Fruit fly (Drosophila melanogaster) whole organism, embryonic: ENCODE data around the gene piwi.

Experiments used
- Abd-B ChIP-seq: fragments of 200-800 bp; sonication (Bioruptor generic); optimal IDR thresholded peaks from 2 replicates; lab custom pipeline; 2018; ENCODE audit warnings: missing biosample characterization, mild to moderate bottlenecking, missing genetic modification characterization, moderate library complexity
- Asciz ChIP-seq: fragments of 200-800 bp; sonication (Bioruptor generic); optimal IDR thresholded peaks from 2 replicates; lab custom pipeline; 2017; ENCODE audit warnings: missing biosample characterization, mild to moderate bottlenecking, missing genetic modification characterization, missing genetic modification reagents
- BEAF-32 ChIP-seq: fragments of 200-800 bp; sonication (Bioruptor generic); optimal IDR thresholded peaks from 3 replicates; lab custom pipeline; 2017; ENCODE audit warnings: missing biosample characterization, missing genetic modification characterization, mild to moderate bottlenecking, moderate library complexity, missing genetic modification reagents
- CG10543 ChIP-seq: fragments of 200-800 bp; sonication (Bioruptor generic); optimal IDR thresholded peaks from 3 replicates; lab custom pipeline; 2017; ENCODE audit warnings: missing biosample characterization, mild to moderate bottlenecking, missing genetic modification characterization, moderate library complexity
- CG11085 ChIP-seq: fragments of 200-800 bp; sonication (Bioruptor generic); IDR thresholded peaks from 2 replicates; pipeline ENCODE4 v1.3.6; 2022; ENCODE audit warnings: missing biosample characterization, missing genetic modification characterization
- CG11456 ChIP-seq: fragments of 200-800 bp; sonication (Bioruptor generic); IDR thresholded peaks from 3 replicates; pipeline ENCODE4 v1.3.6; 2022; ENCODE audit warnings: missing biosample characterization, missing genetic modification characterization
- CG12659 ChIP-seq: fragments of 200-800 bp; sonication (Bioruptor generic); optimal IDR thresholded peaks from 3 replicates; lab custom pipeline; 2017; ENCODE audit warnings: mild to moderate bottlenecking, missing biosample characterization, missing genetic modification reagents, missing genetic modification characterization
- CG13424 ChIP-seq: fragments of 200-800 bp; sonication (Bioruptor generic); optimal IDR thresholded peaks from 2 replicates; lab custom pipeline; 2019; ENCODE audit warnings: missing biosample characterization, mild to moderate bottlenecking, missing genetic modification characterization, moderate library complexity
- CG13894 ChIP-seq: fragments of 200-800 bp; sonication (Bioruptor generic); optimal IDR thresholded peaks from 3 replicates; lab custom pipeline; 2018; ENCODE audit warnings: missing biosample characterization, mild to moderate bottlenecking, missing genetic modification characterization, moderate library complexity
- CG15601 ChIP-seq: fragments of 200-800 bp; sonication (Bioruptor generic); optimal IDR thresholded peaks from 3 replicates; lab custom pipeline; 2019; ENCODE audit warnings: missing biosample characterization, mild to moderate bottlenecking, missing genetic modification characterization, moderate library complexity
- CG17829 ChIP-seq: fragments of 200-800 bp; optimal IDR thresholded peaks from 2 replicates; lab custom pipeline; 2019; ENCODE audit warnings: missing biosample characterization, mild to moderate bottlenecking, missing genetic modification characterization, moderate library complexity
- CG2199 ChIP-seq: fragments of 200-800 bp; sonication (Bioruptor generic); IDR thresholded peaks from 3 replicates; pipeline ENCODE4 v1.3.6; 2022; ENCODE audit warnings: missing biosample characterization, missing genetic modification characterization
- CG2712 ChIP-seq: fragments of 200-800 bp; optimal IDR thresholded peaks from 3 replicates; lab custom pipeline; 2019; ENCODE audit warnings: missing biosample characterization, mild to moderate bottlenecking, missing genetic modification characterization, moderate library complexity
- CG30403 ChIP-seq: fragments of 200-800 bp; sonication (Bioruptor generic); optimal IDR thresholded peaks from 3 replicates; lab custom pipeline; 2016; ENCODE audit warnings: missing biosample characterization, missing genetic modification characterization
- CG3065 ChIP-seq: fragments of 200-800 bp; sonication (Bioruptor generic); optimal IDR thresholded peaks from 2 replicates; lab custom pipeline; 2016; ENCODE audit warnings: missing biosample characterization, missing genetic modification characterization
- CG31388 ChIP-seq: fragments of 200-800 bp; sonication (Bioruptor generic); optimal IDR thresholded peaks from 2 replicates; lab custom pipeline; 2016; ENCODE audit warnings: missing biosample characterization, missing genetic modification characterization
- CG34224 ChIP-seq: fragments of 200-800 bp; sonication (Bioruptor generic); IDR thresholded peaks from 3 replicates; pipeline ENCODE4 v1.3.6; 2022; ENCODE audit warnings: missing biosample characterization, missing genetic modification characterization; ENCODE audit not compliant: partially characterized antibody
- CG4360 ChIP-seq: fragments of 200-800 bp; sonication (Bioruptor generic); IDR thresholded peaks from 2 replicates; pipeline ENCODE4 v1.3.6; 2022; ENCODE audit warnings: missing biosample characterization, missing genetic modification characterization
- CG4424 ChIP-seq: fragments of 200-800 bp; sonication (Bioruptor generic); optimal IDR thresholded peaks from 3 replicates; lab custom pipeline; 2016; ENCODE audit warnings: missing biosample characterization, missing genetic modification characterization
- CG4820 ChIP-seq: fragments of 200-800 bp; sonication (Bioruptor generic); optimal IDR thresholded peaks from 3 replicates; lab custom pipeline; 2016; ENCODE audit warnings: missing biosample characterization, missing genetic modification characterization
- CG7839 ChIP-seq: fragments of 200-800 bp; sonication (Bioruptor generic); optimal IDR thresholded peaks from 3 replicates; lab custom pipeline; 2018; ENCODE audit warnings: missing biosample characterization, mild to moderate bottlenecking, missing genetic modification characterization, moderate library complexity
- CG8388 ChIP-seq: fragments of 200-800 bp; sonication (Bioruptor generic); optimal IDR thresholded peaks from 2 replicates; lab custom pipeline; 2019; ENCODE audit warnings: missing biosample characterization, mild to moderate bottlenecking, missing genetic modification characterization, moderate library complexity
- CG8478 ChIP-seq: fragments of >200 bp; optimal IDR thresholded peaks from 2 replicates; lab custom pipeline; 2018
- CG9817 ChIP-seq: fragments of 200-800 bp; sonication (Bioruptor generic); optimal IDR thresholded peaks from 2 replicates; lab custom pipeline; 2018; ENCODE audit warnings: missing biosample characterization, mild to moderate bottlenecking, missing genetic modification characterization, moderate library complexity
- CG9876 ChIP-seq: fragments of 200-800 bp; sonication (Bioruptor generic); optimal IDR thresholded peaks from 2 replicates; lab custom pipeline; 2016; ENCODE audit warnings: missing biosample characterization, missing genetic modification characterization
- CrebB ChIP-seq: fragments of 200-800 bp; sonication (Bioruptor generic); optimal IDR thresholded peaks from 3 replicates; lab custom pipeline; 2018; ENCODE audit warnings: missing biosample characterization, mild to moderate bottlenecking, missing genetic modification characterization
- Dip3 ChIP-seq: fragments of 200-800 bp; sonication (Bioruptor generic); optimal IDR thresholded peaks from 3 replicates; lab custom pipeline; 2016; ENCODE audit warnings: missing biosample characterization, missing genetic modification characterization
- Dll ChIP-seq: fragments of 200-800 bp; sonication (Bioruptor generic); IDR thresholded peaks from 4 replicates; pipeline ENCODE4 v1.3.6; 2022; ENCODE audit warnings: missing biosample characterization, missing genetic modification characterization; ENCODE audit not compliant: partially characterized antibody
- Dp ChIP-seq: fragments of 200-800 bp; sonication (Bioruptor generic); optimal IDR thresholded peaks from 2 replicates; lab custom pipeline; 2018; ENCODE audit warnings: missing biosample characterization, mild to moderate bottlenecking, missing genetic modification characterization, moderate library complexity
- Eip74EF ChIP-seq, 2 experiments: fragments of 200-800 bp in 1 of 2; fragments of >200 bp in 1 of 2; sonication (Bioruptor generic) in 1 of 2; optimal IDR thresholded peaks; 2 replicates each; lab custom pipeline; 2017 to 2019; ENCODE audit warnings: missing biosample characterization in 2 of 2, missing genetic modification characterization in 2 of 2, mild to moderate bottlenecking in 1 of 2, moderate library complexity in 1 of 2
- Hey ChIP-seq: fragments of 200-800 bp; sonication (Bioruptor generic); optimal IDR thresholded peaks from 3 replicates; lab custom pipeline; 2018; ENCODE audit warnings: missing biosample characterization, mild to moderate bottlenecking, missing genetic modification characterization
- HmgD ChIP-seq: fragments of 200-800 bp; sonication (Bioruptor generic); optimal IDR thresholded peaks from 3 replicates; lab custom pipeline; 2016; ENCODE audit warnings: missing biosample characterization, missing genetic modification characterization
- Hsf ChIP-seq: fragments of 200-800 bp; sonication (Bioruptor generic); optimal IDR thresholded peaks from 3 replicates; lab custom pipeline; 2016; ENCODE audit warnings: missing biosample characterization, missing genetic modification characterization
- Myb ChIP-seq: fragments of 200-800 bp; sonication (Bioruptor generic); optimal IDR thresholded peaks from 2 replicates; lab custom pipeline; 2016; ENCODE audit warnings: missing biosample characterization, missing genetic modification characterization
- Neu2 ChIP-seq: fragments of 200-800 bp; sonication (Bioruptor generic); optimal IDR thresholded peaks from 3 replicates; lab custom pipeline; 2016; ENCODE audit warnings: missing biosample characterization, missing genetic modification characterization, borderline replicate concordance
- Ravus ChIP-seq: fragments of 200-800 bp; sonication (Bioruptor generic); IDR thresholded peaks from 2 replicates; pipeline ENCODE4 v1.3.6; 2022; ENCODE audit warnings: missing biosample characterization, missing genetic modification characterization
- Rfx ChIP-seq: fragments of 200-800 bp; sonication (Bioruptor generic); IDR thresholded peaks from 2 replicates; pipeline ENCODE4 v1.3.6; 2022; ENCODE audit warnings: missing biosample characterization, missing genetic modification characterization
- Rx ChIP-seq: fragments of 200-800 bp; sonication (Bioruptor generic); IDR thresholded peaks from 2 replicates; pipeline ENCODE4 v1.3.6; 2022; ENCODE audit warnings: missing biosample characterization, missing genetic modification characterization
- Usf ChIP-seq: fragments of 200-800 bp; sonication (Bioruptor generic); optimal IDR thresholded peaks from 2 replicates; lab custom pipeline; 2017; ENCODE audit warnings: missing genotype, missing biosample characterization, missing genetic modification characterization
- ase ChIP-seq: fragments of 200-800 bp; sonication (Bioruptor generic); IDR thresholded peaks from 3 replicates; pipeline ENCODE4 v1.3.6; 2022; ENCODE audit warnings: missing biosample characterization, missing genetic modification characterization
- br ChIP-seq: fragments of >200 bp; optimal IDR thresholded peaks from 2 replicates; lab custom pipeline; 2017
- chif ChIP-seq, 2 experiments: fragments of 200-800 bp; sonication (Bioruptor generic); optimal IDR thresholded peaks; 3 replicates each; lab custom pipeline; 2016; ENCODE audit warnings: missing biosample characterization in 2 of 2, missing genetic modification characterization in 2 of 2
- corto ChIP-seq: fragments of 200-800 bp; sonication (Bioruptor generic); optimal IDR thresholded peaks from 2 replicates; lab custom pipeline; 2016; ENCODE audit warnings: missing biosample characterization, mild to moderate bottlenecking, missing genetic modification characterization, moderate library complexity
- dmrt99B ChIP-seq: fragments of 200-800 bp; sonication (Bioruptor generic); optimal IDR thresholded peaks from 2 replicates; lab custom pipeline; 2018; ENCODE audit warnings: missing biosample characterization, mild to moderate bottlenecking, missing genetic modification characterization, moderate library complexity
- fd3F ChIP-seq: fragments of 200-800 bp; sonication (Bioruptor generic); optimal IDR thresholded peaks from 2 replicates; lab custom pipeline; 2018; ENCODE audit warnings: missing biosample characterization, mild to moderate bottlenecking, missing genetic modification characterization, moderate library complexity
- pita ChIP-seq: fragments of 200-800 bp; sonication (Bioruptor generic); optimal IDR thresholded peaks from 2 replicates; lab custom pipeline; 2017; ENCODE audit warnings: missing biosample characterization, mild to moderate bottlenecking, missing genetic modification characterization
- pzg ChIP-seq: fragments of 200-800 bp; sonication (Bioruptor generic); optimal IDR thresholded peaks from 3 replicates; lab custom pipeline; 2018; ENCODE audit warnings: missing biosample characterization, mild to moderate bottlenecking, missing genetic modification characterization, moderate library complexity
- rib ChIP-seq: fragments of 200-800 bp; sonication (Bioruptor generic); IDR thresholded peaks from 2 replicates; pipeline ENCODE4 v1.3.6; 2022; ENCODE audit warnings: missing biosample characterization, missing genetic modification characterization
- sisA ChIP-seq: fragments of 200-800 bp; sonication (Bioruptor generic); IDR thresholded peaks from 2 replicates; pipeline ENCODE4 v1.3.6; 2022; ENCODE audit warnings: missing biosample characterization, missing genetic modification characterization
- sug ChIP-seq: fragments of 200-800 bp; optimal IDR thresholded peaks from 2 replicates; lab custom pipeline; 2019; ENCODE audit warnings: missing biosample characterization, mild to moderate bottlenecking, missing genetic modification characterization, moderate library complexity
- tio ChIP-seq: fragments of 200-800 bp; sonication (Bioruptor generic); optimal IDR thresholded peaks from 2 replicates; lab custom pipeline; 2017; ENCODE audit warnings: missing biosample characterization, missing genetic modification characterization, inconsistent platforms

piwi gene

DNA sequence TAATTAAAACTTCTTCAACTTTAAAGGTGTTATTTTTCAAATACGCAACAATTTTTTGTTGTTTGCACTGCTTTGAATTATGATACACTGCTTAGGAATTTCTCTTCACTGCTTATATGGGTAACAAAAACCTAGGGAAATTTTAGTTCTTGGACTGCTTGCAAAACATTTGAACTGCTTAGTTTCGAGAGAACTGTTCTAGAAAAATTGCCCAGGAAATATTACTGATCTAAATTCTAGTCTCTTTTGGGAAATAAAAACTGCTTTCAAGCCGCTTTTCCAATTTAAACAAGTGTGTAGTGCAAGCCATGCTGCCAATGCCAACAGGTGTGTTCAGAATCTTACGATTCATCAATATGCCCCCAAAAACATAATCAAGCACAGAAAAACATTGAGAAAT, 22.7 kb downstream of the piwi start (continued):
- TF ChIP-seq CG34224 (no peak), Myb (GFP tag; lab: Kevin White, UChicago) (peak; percentile 54), sisA (GFP tag; lab: Robert Waterston, UW) (no peak), CG17829 (tag; lab: Kevin White, UChicago) (peak; percentile 61), Dp (GFP tag; lab: Kevin White, UChicago) (peak; percentile 31), CG12659 (GFP tag; lab: Kevin White, UChicago) (peak; percentile 42), CG9817 (peak; percentile 42), CG4424 (no peak), br (no peak), CG8388 (GFP tag; lab: Kevin White, UChicago) (peak; percentile 24), CG2199 (GFP tag; lab: Robert Waterston, UW) (peak; percentile 62; the same call in 1 of the 3 replicates), CG10543 (GFP tag; lab: Kevin White, UChicago) (peak; percentile 1), CG4820 (GFP tag; lab: Kevin White, UChicago) (peak; percentile 27), Hey (no peak), Rfx (GFP tag; lab: Robert Waterston, UW) (no peak), CG13894 (tag; lab: Kevin White, UChicago) (no peak), rib (no peak), CG31388 (GFP tag; lab: Kevin White, UChicago) (no peak), HmgD (peak; percentile 52), CG30403 (GFP tag; lab: Kevin White, UChicago) (no peak), BEAF-32 (GFP tag; lab: Kevin White, UChicago) (no peak), tio (GFP tag; lab: Kevin White, UChicago) (no peak), Abd-B (GFP tag; lab: Kevin White, UChicago) (peak; percentile 32), corto (GFP tag; lab: Kevin White, UChicago) (no peak), CG4360 (GFP tag; lab: Robert Waterston, UW) (0 out of 2 replicates have a peak, but pooled peaks have one; percentile 22), Neu2 (GFP tag; lab: Kevin White, UChicago) (no peak), chif (GFP tag; optimal IDR thresholded peaks at IDR 0.05; lab: Kevin White, UChicago) (peak in 1 of 2 experiments; percentile 34), CG8478 (lab: Kevin White, UChicago) (no peak), CG15601 (tag; lab: Kevin White, UChicago) (peak; percentile 36), ase (GFP tag; lab: Robert Waterston, UW) (0 out of 3 replicates have a peak, but pooled peaks have one; percentile 21), CG11456 (GFP tag; lab: Robert Waterston, UW) (no peak), Dll (GFP tag; lab: Robert Waterston, UW) (no peak), Asciz (GFP tag; lab: Kevin White, UChicago) (peak; percentile 27), CG13424 (tag; lab: Kevin White, UChicago) (peak; percentile 32), Hsf (GFP tag; lab: Kevin White, UChicago) (peak; percentile 4), Eip74EF (GFP tag; optimal IDR thresholded peaks at IDR 0.05; lab: Kevin White, UChicago) (peak in 1 of 2 experiments; percentile 92), Usf (GFP tag; lab: Kevin White, UChicago) (no peak), CG3065 (no peak), CG7839 (tag; lab: Kevin White, UChicago) (peak; percentile 31), fd3F (GFP tag; lab: Kevin White, UChicago) (no peak), Rx (no peak), pita (peak; percentile 49), Dip3 (GFP tag; lab: Kevin White, UChicago) (no peak), CG2712 (peak; percentile 61), CG11085 (no peak), CG9876 (GFP tag; lab: Kevin White, UChicago) (no peak), CrebB (no peak), Ravus (GFP tag; lab: Robert Waterston, UW) (no peak), pzg (GFP tag; lab: Kevin White, UChicago) (peak; percentile 9), sug (tag; lab: Kevin White, UChicago) (peak; percentile 9), dmrt99B (tag; lab: Kevin White, UChicago) (no peak)
